Worm (Caenorhabditis elegans) whole organism, midembryonic: Measurements from ENCODE around the gene leo-1.

ENCODE experiments used
- T22C8.4 ChIP-seq: fragments of 200-800 bp; sonication (Bioruptor generic); IDR thresholded peaks from 2 replicates; pipeline ENCODE4 v1.3.6; 2022; ENCODE audit warnings: missing genetic modification characterization, missing compliant biosample characterization
- cog-1 ChIP-seq: sonication (generic microtip); optimal IDR thresholded peaks from 2 replicates; lab custom pipeline; 2016; ENCODE audit warnings: missing genetic modification characterization, missing compliant biosample characterization
- flt-1 ChIP-seq: fragments of 200-800 bp; sonication (Bioruptor generic); IDR thresholded peaks from 2 replicates; pipeline ENCODE4 v1.3.6; 2022; ENCODE audit warnings: missing genetic modification characterization, missing compliant biosample characterization
- klf-2 ChIP-seq: fragments of 200-800 bp; sonication (Bioruptor generic); conservative IDR thresholded peaks from 2 replicates; pipeline ENCODE4 v1.3.6; 2022; ENCODE audit warnings: missing genetic modification reagents, missing genetic modification characterization, missing compliant biosample characterization
- med-1 ChIP-seq: sonication (generic microtip); optimal IDR thresholded peaks from 2 replicates; lab custom pipeline; 2017; ENCODE audit warnings: missing genetic modification characterization, mild to moderate bottlenecking, missing compliant biosample characterization, antibody characterized with exemption, missing genetic modification reagents; ENCODE audit not compliant: insufficient read depth
- ref-1 ChIP-seq: fragments of 200-800 bp; sonication (Bioruptor generic); conservative IDR thresholded peaks from 2 replicates; pipeline ENCODE4 v1.3.6; 2022; ENCODE audit warnings: missing genetic modification reagents, missing genetic modification characterization, missing compliant biosample characterization
- tab-1 ChIP-seq: fragments of 200-800 bp; sonication (Bioruptor generic); IDR thresholded peaks from 2 replicates; pipeline ENCODE4 v1.3.6; 2022; ENCODE audit warnings: missing genetic modification characterization, missing compliant biosample characterization
- ztf-23 ChIP-seq: fragments of 200-800 bp; sonication (Bioruptor generic); IDR thresholded peaks from 2 replicates; pipeline ENCODE4 v1.3.6; 2022; ENCODE audit warnings: missing genetic modification reagents, missing genetic modification characterization, missing compliant biosample characterization
- ztf-29 ChIP-seq: fragments of 200-800 bp; sonication (Bioruptor generic); IDR thresholded peaks from 2 replicates; pipeline ENCODE4 v1.3.6; 2022; ENCODE audit warnings: missing genetic modification reagents, missing genetic modification characterization, missing compliant biosample characterization

leo-1 gene

DNA sequence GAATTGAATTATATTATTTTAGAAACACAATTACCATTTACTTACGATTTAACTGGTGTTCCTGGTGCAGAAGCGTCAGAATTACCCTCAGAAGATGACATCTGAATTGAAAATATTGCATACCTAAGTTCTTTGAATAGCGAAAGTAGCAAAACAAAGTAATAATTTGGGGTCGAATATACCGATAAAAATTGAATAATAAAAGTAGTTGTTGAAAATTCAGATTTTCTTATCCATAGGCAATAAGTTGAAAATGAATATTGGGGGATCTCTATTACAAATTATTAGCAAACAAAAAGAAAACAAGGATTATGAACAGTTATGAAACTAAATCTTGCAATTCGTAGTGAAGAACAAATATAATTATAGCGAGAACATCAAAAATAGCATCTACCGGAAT, at the start of gene leo-1:
leo-1 (minus strand) TSS at position 101 of the 400 bp plus-strand sequence.
- TF ChIP-seq klf-2: no peak
- TF ChIP-seq ref-1: no peak

DNA sequence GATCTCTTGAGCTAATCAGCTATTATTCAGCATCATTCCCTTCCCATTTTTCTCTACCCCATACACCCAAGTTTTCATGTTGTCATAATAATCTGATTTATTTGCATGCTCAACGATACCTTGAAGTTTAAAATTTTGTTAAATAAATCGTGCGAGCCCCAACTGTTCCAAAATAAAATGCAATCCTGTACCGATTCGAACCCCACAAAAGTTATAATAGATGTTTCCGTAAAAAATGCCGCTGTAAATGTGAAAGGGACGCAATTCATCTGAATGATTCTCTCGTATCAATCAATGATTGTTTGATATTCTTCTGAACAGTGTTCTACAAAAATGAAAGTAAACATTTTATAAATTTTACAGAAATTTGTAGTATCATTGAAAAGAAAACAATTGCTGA, 48.3 kb upstream of the leo-1 start:
- TF ChIP-seq tab-1 (GFP tag; lab: Robert Waterston, UW) (no peak), flt-1 (GFP tag; lab: Robert Waterston, UW) (no peak), klf-2 (no peak), ztf-29 (no peak), ref-1 (no peak), cog-1 (no peak), med-1 (no peak), ztf-23 (GFP tag; lab: Robert Waterston, UW) (no peak), T22C8.4 (no peak)

DNA sequence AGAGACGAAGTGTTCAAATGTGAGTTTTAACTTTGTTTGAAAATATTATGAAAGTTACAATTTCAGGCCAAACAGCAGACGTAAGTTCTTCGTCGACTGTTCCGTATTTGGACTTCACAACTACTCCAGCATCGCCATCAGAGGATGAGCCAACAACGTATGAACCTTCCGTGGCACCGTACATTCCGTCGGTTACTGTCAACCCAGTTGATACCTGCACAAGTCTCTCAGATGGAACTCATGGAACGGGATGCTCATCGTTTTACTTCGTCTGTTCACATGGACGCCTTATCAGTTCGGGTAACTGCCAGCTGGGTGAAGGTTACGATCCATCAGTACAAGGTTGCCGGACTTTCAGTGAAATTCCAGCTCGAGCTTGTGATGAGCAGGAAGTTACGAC, 46.5 kb upstream of the leo-1 start:
- TF ChIP-seq ref-1 (no peak), cog-1 (no peak), tab-1 (GFP tag; lab: Robert Waterston, UW) (no peak), med-1 (no peak), ztf-23 (GFP tag; lab: Robert Waterston, UW) (no peak), ztf-29 (no peak), T22C8.4 (no peak), flt-1 (GFP tag; lab: Robert Waterston, UW) (no peak), klf-2 (no peak)

DNA sequence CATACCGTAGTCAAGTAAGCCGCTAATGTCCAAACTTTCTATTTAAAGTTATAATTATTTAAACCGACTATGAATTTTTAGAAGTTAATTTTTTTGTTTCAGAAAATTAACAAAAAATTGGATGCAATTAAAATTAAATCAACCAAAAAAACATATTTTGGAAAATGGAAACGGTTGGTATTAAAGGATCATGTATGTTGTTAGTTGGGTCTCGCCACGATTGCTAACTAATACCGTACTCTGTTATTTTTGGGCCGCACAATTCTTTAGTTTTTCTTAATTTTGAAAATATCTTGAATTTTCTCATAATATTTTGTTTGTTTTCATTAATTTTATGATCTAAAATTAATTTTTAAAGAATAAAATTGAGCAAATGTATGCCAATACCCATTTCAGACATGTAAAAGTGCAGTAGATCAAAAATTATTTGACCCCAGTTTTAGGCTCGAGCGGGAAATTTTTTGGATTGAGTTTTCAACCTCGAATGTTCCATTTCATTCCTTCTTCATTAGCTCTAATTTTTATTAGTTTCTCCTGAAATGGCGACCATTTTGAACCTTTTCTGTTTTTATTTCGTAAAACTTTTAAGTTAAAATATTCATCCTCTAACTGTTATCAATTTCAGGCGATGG, 43.3 kb upstream of the leo-1 start, which contains the start of gene cbd-1:
cbd-1 (plus strand) TSS at position 626 of the 632 bp plus-strand sequence.
- TF ChIP-seq ref-1: no peak
- no peak for TF ChIP-seq ztf-29
- no peak for TF ChIP-seq flt-1 (GFP tag; lab: Robert Waterston, UW)
- TF ChIP-seq tab-1 (GFP tag; lab: Robert Waterston, UW): no peak
- no peak for TF ChIP-seq klf-2
- TF ChIP-seq ztf-23 (GFP tag; lab: Robert Waterston, UW): no peak
- no peak for TF ChIP-seq med-1
- TF ChIP-seq cog-1: no peak
- TF ChIP-seq T22C8.4: no peak

DNA sequence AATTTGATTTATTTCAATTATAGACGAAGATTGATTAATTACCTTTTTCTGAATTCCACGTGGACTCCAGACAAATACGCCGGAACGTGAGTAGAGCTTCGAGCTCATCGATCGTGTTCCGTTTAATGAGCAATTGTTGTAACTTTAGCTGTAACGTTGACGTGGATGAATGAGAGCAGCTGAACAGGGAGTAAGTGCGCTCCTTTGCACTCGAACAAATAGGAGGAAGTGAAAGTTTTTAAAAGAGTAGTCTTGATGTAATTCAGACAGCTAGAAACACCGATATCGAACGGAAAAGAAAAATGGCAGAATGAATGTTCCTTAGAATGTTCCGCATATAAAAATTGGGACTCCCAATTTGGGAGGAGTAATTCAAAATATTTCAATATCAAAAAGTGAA, 42.5 kb upstream of the leo-1 start, which contains the start of gene sec-31:
sec-31 (minus strand) TSS at position 148 of the 400 bp plus-strand sequence.
- TF ChIP-seq med-1: no peak
- TF ChIP-seq ztf-29: no peak
- no peak for TF ChIP-seq cog-1
- TF ChIP-seq flt-1 (GFP tag; lab: Robert Waterston, UW): no peak
- TF ChIP-seq tab-1 (GFP tag; lab: Robert Waterston, UW): no peak
- no peak for TF ChIP-seq ztf-23 (GFP tag; lab: Robert Waterston, UW)
- no peak for TF ChIP-seq ref-1
- TF ChIP-seq T22C8.4: no peak
- TF ChIP-seq klf-2: no peak

DNA sequence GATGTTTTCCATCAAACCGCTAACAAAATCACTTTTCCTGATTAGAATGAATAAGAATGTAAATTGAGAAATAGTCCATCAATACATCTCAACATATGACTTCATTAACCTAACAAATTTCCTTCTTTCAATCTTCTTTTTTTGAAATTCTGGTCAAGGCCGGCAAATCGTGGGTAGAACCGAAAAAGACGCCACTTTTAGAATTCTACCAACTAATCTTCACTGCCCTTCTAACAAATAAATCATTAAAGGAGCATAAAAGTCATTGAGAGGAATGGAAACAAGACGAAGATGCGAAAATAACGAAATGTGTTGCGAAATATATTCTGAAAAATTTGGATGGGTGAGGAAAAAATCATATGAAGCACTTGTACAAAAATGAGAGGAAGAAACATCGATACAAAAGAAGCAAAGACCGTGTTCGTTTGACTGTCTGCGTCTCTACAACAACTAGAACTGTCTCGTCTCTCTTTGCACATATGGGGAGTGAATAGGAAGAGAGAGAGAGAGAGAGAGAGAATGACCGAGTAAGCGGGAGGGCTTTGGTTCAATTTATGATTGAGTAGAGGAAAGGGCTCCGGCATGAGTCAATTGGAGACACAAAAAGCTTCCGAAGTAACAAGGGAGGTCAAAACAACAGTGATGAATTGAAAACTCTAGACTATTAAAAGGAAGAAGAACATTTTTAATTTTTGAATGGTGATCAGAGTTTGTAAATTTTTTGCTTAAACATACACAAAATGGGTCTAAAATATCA, 34.8 kb upstream of the leo-1 start:
- no peak for TF ChIP-seq med-1
- peak; percentile 57; the same call in 1 of the 2 replicates for TF ChIP-seq ztf-29

DNA sequence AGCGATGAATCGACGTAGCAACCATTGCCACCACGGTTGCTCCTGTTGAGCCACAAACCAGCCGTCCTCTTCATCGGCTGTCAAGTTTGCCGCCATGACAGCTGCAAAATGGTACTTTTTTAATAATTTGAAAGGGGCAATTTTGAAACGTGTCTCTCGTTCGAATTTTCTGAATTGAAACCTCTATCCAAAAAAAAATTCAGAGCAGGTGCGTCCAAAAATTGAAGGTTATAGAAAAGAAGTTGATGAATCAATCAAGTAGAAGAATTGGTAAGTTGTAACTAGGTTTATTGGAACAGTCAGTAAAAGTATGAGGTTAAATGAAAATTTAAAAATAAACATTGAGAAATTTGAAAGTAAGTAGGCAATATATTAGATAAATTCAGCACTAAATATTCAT, 32.2 kb upstream of the leo-1 start, which contains the start of gene T01G1.4:
T01G1.4 (minus strand) TSS at position 101 of the 400 bp plus-strand sequence.
- no peak for TF ChIP-seq cog-1
- TF ChIP-seq ztf-29: no peak
- TF ChIP-seq med-1: no peak
- no peak for TF ChIP-seq flt-1 (GFP tag; lab: Robert Waterston, UW)
- TF ChIP-seq klf-2: no peak

DNA sequence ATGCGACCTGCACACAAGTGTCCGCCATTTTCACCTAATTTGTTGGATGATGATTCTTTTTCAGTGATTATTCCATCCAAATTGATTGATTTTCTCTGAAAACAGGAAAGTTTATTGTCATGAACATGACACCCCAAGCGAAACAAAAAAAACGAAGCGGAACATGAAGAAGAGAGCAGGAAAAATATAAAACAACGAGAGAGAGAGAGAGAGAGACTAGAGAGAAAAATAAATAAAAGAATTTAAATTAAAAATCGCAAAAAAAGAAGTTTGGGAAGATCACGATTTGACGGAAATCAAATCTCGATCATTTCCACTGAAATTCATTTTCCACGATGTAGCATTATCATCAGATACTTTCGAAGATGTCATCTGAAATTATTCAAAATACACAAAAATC, 30.6 kb upstream of the leo-1 start, which contains the start of gene klp-12:
klp-12 (minus strand) TSS at position 101 of the 400 bp plus-strand sequence.
- no peak for TF ChIP-seq T22C8.4
- no peak for TF ChIP-seq flt-1 (GFP tag; lab: Robert Waterston, UW)
- no peak for TF ChIP-seq ztf-29
- TF ChIP-seq klf-2: no peak
- no peak for TF ChIP-seq med-1
- no peak for TF ChIP-seq ztf-23 (GFP tag; lab: Robert Waterston, UW)
- no peak for TF ChIP-seq ref-1
- TF ChIP-seq cog-1: no peak
- TF ChIP-seq tab-1 (GFP tag; lab: Robert Waterston, UW): no peak

DNA sequence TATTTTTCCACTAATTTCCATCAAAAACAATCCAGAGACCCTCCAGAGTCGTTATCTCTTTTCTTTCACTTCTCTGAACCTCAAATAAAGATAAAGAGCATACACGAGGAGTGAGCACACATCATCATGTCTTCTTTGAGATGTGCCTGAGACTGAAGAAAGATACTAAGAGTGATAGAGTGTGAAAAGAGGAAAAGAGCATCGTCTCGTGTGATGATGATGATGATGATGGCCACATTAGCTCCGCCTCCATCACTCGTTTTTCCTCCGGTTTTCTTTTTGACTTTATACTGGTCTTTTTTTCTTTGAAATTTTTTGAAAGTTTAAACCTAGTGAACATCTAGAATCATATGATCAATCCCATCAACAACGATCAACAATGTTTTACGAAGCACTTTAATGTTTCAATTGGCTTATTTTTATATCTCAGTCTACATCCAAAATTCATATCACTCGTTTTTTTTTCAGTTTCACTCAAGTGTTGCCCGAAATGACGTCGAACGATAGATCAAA, 24.8 kb upstream of the leo-1 start, which contains the start of gene T01G1.2:
T01G1.2 (plus strand) TSS at position 463 of the 513 bp plus-strand sequence.
- TF ChIP-seq tab-1 (GFP tag; lab: Robert Waterston, UW) (no peak), ref-1 (no peak), flt-1 (GFP tag; lab: Robert Waterston, UW) (no peak), cog-1 (no peak), klf-2 (no peak), med-1 (no peak), ztf-29 (no peak), T22C8.4 (no peak), ztf-23 (GFP tag; lab: Robert Waterston, UW) (no peak)

DNA sequence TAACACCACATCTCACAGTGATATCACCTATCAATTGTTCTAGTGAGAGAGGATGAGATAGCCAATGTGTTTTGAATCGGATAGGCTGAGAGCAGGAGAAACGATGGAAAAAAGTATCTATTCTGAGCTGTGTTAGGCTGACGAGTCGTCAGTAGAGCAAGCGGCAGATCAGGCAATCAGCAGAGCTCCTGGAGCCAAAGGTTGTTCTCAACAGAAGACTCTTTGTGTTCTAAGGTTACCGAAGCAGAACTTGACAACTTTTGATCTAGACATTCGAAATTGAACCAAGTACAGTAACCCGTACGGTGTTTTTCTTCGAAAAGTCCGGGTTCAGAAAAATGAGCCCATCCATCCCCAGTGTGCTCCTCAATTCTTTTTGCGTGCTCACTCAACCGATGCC, 23.6 kb upstream of the leo-1 start:
- TF ChIP-seq med-1 (no peak), ref-1 (no peak)

DNA sequence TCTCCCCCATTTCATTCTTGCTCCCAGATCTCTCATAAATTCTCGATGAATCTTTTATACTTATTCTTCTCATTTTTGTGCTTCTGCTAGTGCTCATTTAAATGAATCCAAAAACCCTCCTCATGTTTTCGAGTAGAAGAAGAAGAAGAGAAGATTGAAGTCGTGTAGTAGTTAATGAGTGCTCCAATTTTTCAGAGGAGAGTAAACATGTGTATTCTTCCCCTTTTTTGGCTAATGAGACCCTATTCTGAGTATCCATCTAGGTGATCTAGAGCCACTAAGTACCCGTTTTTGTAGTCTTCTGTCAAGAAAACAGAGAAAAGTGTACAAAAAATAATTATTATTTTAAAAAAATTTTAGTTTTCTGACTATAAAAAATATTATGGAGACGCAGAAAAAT, 22.4 kb upstream of the leo-1 start:
- TF ChIP-seq ztf-29: no peak
- no peak for TF ChIP-seq med-1
- no peak for TF ChIP-seq klf-2
- TF ChIP-seq ztf-23 (GFP tag; lab: Robert Waterston, UW): no peak
- no peak for TF ChIP-seq T22C8.4
- no peak for TF ChIP-seq flt-1 (GFP tag; lab: Robert Waterston, UW)
- no peak for TF ChIP-seq tab-1 (GFP tag; lab: Robert Waterston, UW)
- TF ChIP-seq ref-1: no peak
- TF ChIP-seq cog-1: no peak
